Worm (Caenorhabditis elegans): ENCODE data around the gene F13H8.8.

The F13H8.8 gene

ce11 chrII:6223755-6224154 lies 44.1 kb downstream of the F13H8.8 start:
- TF ChIP-seq nhr-237 (tag; optimal IDR thresholded peaks at IDR 0.05) (no peak), nhr-77 (tag; optimal IDR thresholded peaks at IDR 0.05) (no peak), nhr-129 (tag; optimal IDR thresholded peaks at IDR 0.05) (no peak), gmeb-1 (tag; optimal IDR thresholded peaks at IDR 0.05) (no peak), elt-3 (tag; optimal IDR thresholded peaks at IDR 0.05) (no peak)

- no peak for TF ChIP-seq lin-11 (tag; optimal IDR thresholded peaks at IDR 0.05)
- TF ChIP-seq gmeb-1 (tag; optimal IDR thresholded peaks at IDR 0.05): no peak
- TF ChIP-seq crh-2 (tag; optimal IDR thresholded peaks at IDR 0.05): no peak
- TF ChIP-seq peb-1 (tag; optimal IDR thresholded peaks at IDR 0.05): no peak
- no peak for TF ChIP-seq unc-39 (tag; optimal IDR thresholded peaks at IDR 0.05)
- TF ChIP-seq R02D3.7 (tag; optimal IDR thresholded peaks at IDR 0.05): no peak
- no peak for TF ChIP-seq ceh-82 (tag; optimal IDR thresholded peaks at IDR 0.05)
- no peak for TF ChIP-seq nhr-12 (tag; optimal IDR thresholded peaks at IDR 0.05)
- no peak for TF ChIP-seq F13H6.1 (tag; optimal IDR thresholded peaks at IDR 0.05)
- TF ChIP-seq alr-1 (tag; optimal IDR thresholded peaks at IDR 0.05): no peak
- TF ChIP-seq nhr-11 (tag; optimal IDR thresholded peaks at IDR 0.05): no peak
- no peak for TF ChIP-seq dmd-4 (tag; optimal IDR thresholded peaks at IDR 0.05)
- TF ChIP-seq sma-3 (GFP tag; optimal IDR thresholded peaks at IDR 0.05): no peak
- TF ChIP-seq unc-55 (GFP tag; optimal IDR thresholded peaks at IDR 0.05): no peak
- TF ChIP-seq nhr-77 (tag; optimal IDR thresholded peaks at IDR 0.05): no peak
- no peak for TF ChIP-seq elt-1 (tag; optimal IDR thresholded peaks at IDR 0.05)
- TF ChIP-seq nhr-237 (tag; optimal IDR thresholded peaks at IDR 0.05): no peak
- TF ChIP-seq elt-3 (tag; optimal IDR thresholded peaks at IDR 0.05): no peak
- TF ChIP-seq sma-9 (GFP tag; optimal IDR thresholded peaks at IDR 0.05): no peak
- no peak for TF ChIP-seq sma-9 (tag; optimal IDR thresholded peaks at IDR 0.05)
Observed at ce11 chrII:6222558-6222957, 45.3 kb downstream of the F13H8.8 start, which contains the start of gene C30B5.6. TSS of gene C30B5.6 (minus strand) at chrII:6222658.

ce11 chrII:6221470-6221869 lies 46.4 kb downstream of the F13H8.8 start:
- no peak for TF ChIP-seq skn-1 (tag; optimal IDR thresholded peaks at IDR 0.05)
- TF ChIP-seq sma-3 (GFP tag; optimal IDR thresholded peaks at IDR 0.05): no peak
- TF ChIP-seq ztf-4 (tag; optimal IDR thresholded peaks at IDR 0.05): no peak
- no peak for TF ChIP-seq nhr-23 (tag; optimal IDR thresholded peaks at IDR 0.05)
- no peak for TF ChIP-seq aly-2 (tag; optimal IDR thresholded peaks at IDR 0.05)
- no peak for TF ChIP-seq nhr-6 (tag; optimal IDR thresholded peaks at IDR 0.05)
- TF ChIP-seq elt-1 (tag; optimal IDR thresholded peaks at IDR 0.05): no peak
- TF ChIP-seq R02D3.7 (tag; optimal IDR thresholded peaks at IDR 0.05): no peak
- TF ChIP-seq lin-39 (tag; optimal IDR thresholded peaks at IDR 0.05): no peak
- TF ChIP-seq unc-55 (GFP tag; optimal IDR thresholded peaks at IDR 0.05): no peak
- TF ChIP-seq fos-1 (tag; optimal IDR thresholded peaks at IDR 0.05): no peak

ce11 chrII:6219346-6219745 lies 48.5 kb downstream of the F13H8.8 start, which contains the start of gene mks-2:
TSS of gene mks-2 (minus strand) at chrII:6219446.
- TF ChIP-seq Y55F3AM.14 (GFP tag; optimal IDR thresholded peaks at IDR 0.05): no peak
- TF ChIP-seq blmp-1 (tag; optimal IDR thresholded peaks at IDR 0.05; ENCODE audit: insufficient read depth): no peak
- TF ChIP-seq F13H6.1 (tag; optimal IDR thresholded peaks at IDR 0.05): no peak
- no peak for TF ChIP-seq nhr-11 (tag; optimal IDR thresholded peaks at IDR 0.05)
- no peak for TF ChIP-seq nhr-25 (tag; optimal IDR thresholded peaks at IDR 0.05)
- no peak for TF ChIP-seq nhr-129 (tag; optimal IDR thresholded peaks at IDR 0.05)
- no peak for TF ChIP-seq mbf-1 (tag; optimal IDR thresholded peaks at IDR 0.05)
- TF ChIP-seq gmeb-1 (tag; optimal IDR thresholded peaks at IDR 0.05): no peak
- TF ChIP-seq mab-5 (tag; optimal IDR thresholded peaks at IDR 0.05): no peak
- TF ChIP-seq nhr-6 (tag; optimal IDR thresholded peaks at IDR 0.05): no peak
- no peak for TF ChIP-seq sma-3 (GFP tag; optimal IDR thresholded peaks at IDR 0.05)
